Worm (Caenorhabditis elegans) whole organism, late embryonic: ENCODE measurements around the gene hil-6.

ENCODE experiments used
- elt-4 ChIP-seq: sonication (generic microtip); optimal IDR thresholded peaks from 2 replicates; lab custom pipeline; 2016; ENCODE audit warnings: missing genetic modification characterization, missing compliant biosample characterization
- nhr-11 ChIP-seq: fragments of 150-350 bp; optimal IDR thresholded peaks from 2 replicates; lab custom pipeline; 2014; ENCODE audit warnings: missing biosample characterization, missing genetic modification characterization

ce11 chrV:2022374-2022773 is 9.0 kb downstream of the hil-6 start, which contains the start of gene F59A7.5:
- TF ChIP-seq elt-4 (no peak), nhr-11 (tag; lab: Kevin White, UChicago) (no peak)
